Worm (Caenorhabditis elegans) whole organism, L4/young adult: Measurements from ENCODE around the gene F48G7.4.

Experiments used
- W03F9.2 ChIP-seq: fragments of 150-350 bp; optimal IDR thresholded peaks from 2 replicates; lab custom pipeline; 2014; ENCODE audit warnings: missing biosample characterization, missing genetic modification characterization
- him-1 ChIP-seq: sonication (generic microtip); optimal IDR thresholded peaks from 2 replicates; lab custom pipeline; 2016; ENCODE audit warnings: missing genotype, missing genetic modification reagents, missing genetic modification characterization, missing compliant biosample characterization

- no peak for TF ChIP-seq him-1 (tag; lab: Kevin White, UChicago)
- TF ChIP-seq W03F9.2 (tag; lab: Kevin White, UChicago) = no peak
Observed at ce11 chrV:657678-658077, 38.4 kb downstream of the F48G7.4 start, which contains the start of gene srh-246.
